Worm (Caenorhabditis elegans) whole organism, L1 larva: Measurements from ENCODE around the gene ttr-40.
A peak's percentile ranks its signal among the peaks of the same experiment; 100 is the strongest.
"Not testable (repeated sequence)": the region's sequence is repeated elsewhere in the genome, so short reads cannot be mapped to it uniquely, and the experiment has no call there.

Experiments
- C16A3.4 ChIP-seq: fragments of 150-350 bp; optimal IDR thresholded peaks from 2 replicates; lab custom pipeline; 2014; ENCODE audit warnings: missing biosample characterization, missing genetic modification characterization
- aha-1 ChIP-seq: fragments of 150-350 bp; optimal IDR thresholded peaks from 2 replicates; lab custom pipeline; 2014; ENCODE audit warnings: missing biosample characterization, missing genetic modification characterization
- alr-1 ChIP-seq: fragments of 200-800 bp; sonication (Bioruptor generic); optimal IDR thresholded peaks from 2 replicates; lab custom pipeline; 2018; ENCODE audit warnings: borderline replicate concordance, mild to moderate bottlenecking, missing genetic modification characterization, missing compliant biosample characterization
- blmp-1 ChIP-seq: fragments of 150-350 bp; optimal IDR thresholded peaks from 2 replicates; lab custom pipeline; 2014; ENCODE audit warnings: missing biosample characterization, missing genetic modification characterization
- ceh-82 ChIP-seq, 3 experiments: fragments of 150-350 bp in 1 of 3; sonication (generic microtip) in 2 of 3; optimal IDR thresholded peaks; 2 replicates each; lab custom pipeline; 2014 to 2017; ENCODE audit warnings: missing biosample characterization in 3 of 3, missing genetic modification characterization in 3 of 3
- dpl-1 ChIP-seq, 3 experiments: fragments of 150-350 bp in 2 of 3; sonication (generic microtip) in 1 of 3; optimal IDR thresholded peaks; 2 replicates each; lab custom pipeline; 2014 to 2017; ENCODE audit warnings: missing biosample characterization in 3 of 3, missing genetic modification characterization in 3 of 3, missing genetic modification reagents in 3 of 3
- efl-1 ChIP-seq, 4 experiments: fragments of 150-350 bp; optimal IDR thresholded peaks in 3 of 4; peaks in 1 of 4; 1 replicate in 1 of 4; 2 replicates in 3 of 4; lab custom pipeline; 2014; ENCODE audit warnings: missing biosample characterization in 2 of 4, missing genetic modification characterization in 2 of 4, missing genetic modification reagents in 2 of 4
- egl-27 ChIP-seq, 2 experiments: fragments of 150-350 bp in 1 of 2; sonication (generic microtip); optimal IDR thresholded peaks; 3 replicates each; lab custom pipeline; 2017 to 2018; ENCODE audit warnings: missing biosample characterization in 2 of 2, missing genetic modification characterization in 2 of 2, missing genetic modification reagents in 2 of 2
- elt-2 ChIP-seq: sonication (generic microtip); optimal IDR thresholded peaks from 2 replicates; lab custom pipeline; 2016; ENCODE audit warnings: missing genetic modification characterization, mild to moderate bottlenecking, inconsistent platforms, missing compliant biosample characterization, missing genetic modification reagents
- ets-5 ChIP-seq: fragments of 200-800 bp; sonication (Bioruptor generic); IDR thresholded peaks from 2 replicates; pipeline ENCODE4 v1.3.6; 2022; ENCODE audit warnings: missing genetic modification characterization, missing compliant biosample characterization
- fkh-10 ChIP-seq: sonication (generic microtip); optimal IDR thresholded peaks from 2 replicates; lab custom pipeline; 2017; ENCODE audit warnings: missing biosample characterization, missing genetic modification reagents, missing genetic modification characterization
- hlh-4 ChIP-seq: sonication (generic microtip); optimal IDR thresholded peaks from 2 replicates; lab custom pipeline; 2016; ENCODE audit warnings: mild to moderate bottlenecking, missing genetic modification characterization, missing compliant biosample characterization
- jun-1 ChIP-seq: fragments of 150-350 bp; optimal IDR thresholded peaks from 2 replicates; lab custom pipeline; 2014; ENCODE audit warnings: missing biosample characterization, missing genetic modification reagents, missing genetic modification characterization
- lin-13 ChIP-seq: fragments of 150-350 bp; optimal IDR thresholded peaks from 2 replicates; lab custom pipeline; 2014; ENCODE audit warnings: missing biosample characterization, missing genetic modification reagents, missing genetic modification characterization
- lin-35 ChIP-seq, 2 experiments: fragments of 150-350 bp; optimal IDR thresholded peaks; 2 replicates each; lab custom pipeline; 2014; ENCODE audit warnings: missing biosample characterization in 2 of 2, missing genetic modification characterization in 2 of 2, missing genetic modification reagents in 2 of 2
- mdl-1 ChIP-seq, 2 experiments: fragments of 150-350 bp; optimal IDR thresholded peaks; 2 replicates each; lab custom pipeline; 2014 to 2017; ENCODE audit warnings: missing biosample characterization in 2 of 2, missing genetic modification characterization in 2 of 2, inconsistent platforms in 1 of 2
- mep-1 ChIP-seq: fragments of 150-350 bp; optimal IDR thresholded peaks from 2 replicates; lab custom pipeline; 2014; ENCODE audit warnings: missing biosample characterization, missing genetic modification characterization
- nhr-11 ChIP-seq: fragments of 150-350 bp; optimal IDR thresholded peaks from 2 replicates; lab custom pipeline; 2014; ENCODE audit warnings: missing biosample characterization, missing genetic modification characterization
- nhr-19 ChIP-seq: fragments of 200-800 bp; sonication (Bioruptor generic); conservative IDR thresholded peaks from 2 replicates; pipeline ENCODE4 v1.3.6; 2022; ENCODE audit warnings: missing genetic modification characterization, missing compliant biosample characterization
- nhr-47 ChIP-seq: sonication (generic microtip); optimal IDR thresholded peaks from 2 replicates; lab custom pipeline; 2016; ENCODE audit warnings: mild to moderate bottlenecking, missing genetic modification characterization, moderate library complexity, missing compliant biosample characterization
- nhr-76 ChIP-seq: sonication (generic microtip); optimal IDR thresholded peaks from 2 replicates; lab custom pipeline; 2017; ENCODE audit warnings: missing biosample characterization, missing genetic modification characterization
- nhr-85 ChIP-seq: sonication (generic microtip); peaks from one replicate; lab custom pipeline; 2016; ENCODE audit warnings: missing genetic modification characterization, inconsistent platforms, missing compliant biosample characterization
- rnt-1 ChIP-seq: sonication (generic microtip); optimal IDR thresholded peaks from 2 replicates; lab custom pipeline; 2016; ENCODE audit warnings: mild to moderate bottlenecking, missing genetic modification characterization, moderate library complexity, missing compliant biosample characterization
- sox-4 ChIP-seq: sonication (generic microtip); optimal IDR thresholded peaks from 2 replicates; lab custom pipeline; 2016; ENCODE audit warnings: missing genetic modification characterization, missing compliant biosample characterization
- sup-37 ChIP-seq: fragments of 200-800 bp; sonication (Bioruptor generic); optimal IDR thresholded peaks from 2 replicates; lab custom pipeline; 2018; ENCODE audit warnings: mild to moderate bottlenecking, missing genetic modification characterization, missing compliant biosample characterization
- swsn-7 ChIP-seq: sonication (generic microtip); optimal IDR thresholded peaks from 2 replicates; lab custom pipeline; 2016; ENCODE audit warnings: missing genetic modification characterization, missing compliant biosample characterization
- tbx-2 ChIP-seq: sonication (generic microtip); optimal IDR thresholded peaks from 2 replicates; lab custom pipeline; 2016; ENCODE audit warnings: missing genetic modification characterization, missing compliant biosample characterization
- zip-4 ChIP-seq: fragments of 200-800 bp; sonication (Bioruptor generic); optimal IDR thresholded peaks from 2 replicates; lab custom pipeline; 2018; ENCODE audit warnings: mild to moderate bottlenecking, missing genetic modification characterization, moderate library complexity, missing compliant biosample characterization
- ztf-4 ChIP-seq: fragments of 150-350 bp; optimal IDR thresholded peaks from 2 replicates; lab custom pipeline; 2014; ENCODE audit warnings: missing biosample characterization, missing genetic modification characterization

The ttr-40 gene

DNA sequence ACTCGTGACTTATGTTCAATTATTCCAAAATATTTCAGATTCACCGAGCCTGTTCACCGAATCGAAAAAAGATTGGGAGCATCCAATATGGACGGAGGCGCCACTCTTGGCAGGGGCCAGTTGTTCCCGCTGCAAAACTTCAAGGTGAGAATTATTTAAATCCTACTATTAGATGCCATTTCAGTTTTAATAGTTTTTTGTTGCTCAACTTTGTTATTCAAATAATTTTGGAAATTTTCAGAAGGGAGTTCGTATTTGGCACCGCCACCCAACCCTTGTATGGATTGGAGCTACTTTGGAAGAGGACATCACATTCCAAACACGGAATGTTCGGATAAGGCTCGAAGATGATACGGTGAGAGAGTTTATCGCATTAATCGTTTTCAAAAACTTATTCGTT lies 30.9 kb upstream of the ttr-40 start, which contains the start of gene hum-2:
hum-2 (plus strand) TSS at position 33 of the 400 bp plus-strand sequence.
- no peak for TF ChIP-seq efl-1 (optimal IDR thresholded peaks at IDR 0.05; lab: Kevin White, UChicago)
- peak in 1 of 2 experiments; percentile 45 for TF ChIP-seq efl-1 (GFP tag; optimal IDR thresholded peaks at IDR 0.05 in 1 of 2; lab: Kevin White, UChicago)
- no peak for TF ChIP-seq egl-27 (tag; optimal IDR thresholded peaks at IDR 0.05; lab: Kevin White, UChicago)
- TF ChIP-seq, all 84 proteins: peak for 1

DNA sequence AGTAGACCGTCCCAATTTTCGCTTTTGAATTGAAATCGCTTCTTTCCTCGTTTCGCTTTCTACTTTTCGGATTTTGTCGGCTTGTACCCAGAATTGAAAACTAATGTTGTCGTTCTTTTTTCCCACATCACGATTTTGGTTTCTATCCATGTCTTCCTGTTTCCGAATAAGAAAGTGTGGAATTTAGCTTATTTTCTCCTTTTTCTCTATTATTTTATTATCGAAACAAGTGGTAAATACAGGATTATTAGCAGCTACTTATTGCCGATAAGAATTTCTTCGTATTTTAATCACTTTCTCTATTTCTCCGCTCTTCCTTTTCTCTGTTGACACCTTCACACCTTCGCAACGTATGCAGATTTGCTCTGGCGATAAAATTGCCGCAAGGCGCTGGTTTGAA lies 29.7 kb upstream of the ttr-40 start:
- no peak for TF ChIP-seq alr-1
- TF ChIP-seq efl-1 (optimal IDR thresholded peaks at IDR 0.05; lab: Kevin White, UChicago) = no peak
- peak in 1 of 2 experiments; percentile 62 for TF ChIP-seq efl-1 (GFP tag; optimal IDR thresholded peaks at IDR 0.05 in 1 of 2; lab: Kevin White, UChicago)
- no peak for TF ChIP-seq sup-37 (GFP tag; lab: Kevin White, UChicago)
- TF ChIP-seq rnt-1 (tag; lab: Kevin White, UChicago) = no peak
- no peak for TF ChIP-seq nhr-76 (tag; lab: Kevin White, UChicago)
- TF ChIP-seq blmp-1 (tag; lab: Kevin White, UChicago) = peak; percentile 25
- no peak for TF ChIP-seq tbx-2
- no peak for TF ChIP-seq nhr-47 (tag; lab: Kevin White, UChicago)
- TF ChIP-seq nhr-11 (tag; lab: Kevin White, UChicago) = no peak

DNA sequence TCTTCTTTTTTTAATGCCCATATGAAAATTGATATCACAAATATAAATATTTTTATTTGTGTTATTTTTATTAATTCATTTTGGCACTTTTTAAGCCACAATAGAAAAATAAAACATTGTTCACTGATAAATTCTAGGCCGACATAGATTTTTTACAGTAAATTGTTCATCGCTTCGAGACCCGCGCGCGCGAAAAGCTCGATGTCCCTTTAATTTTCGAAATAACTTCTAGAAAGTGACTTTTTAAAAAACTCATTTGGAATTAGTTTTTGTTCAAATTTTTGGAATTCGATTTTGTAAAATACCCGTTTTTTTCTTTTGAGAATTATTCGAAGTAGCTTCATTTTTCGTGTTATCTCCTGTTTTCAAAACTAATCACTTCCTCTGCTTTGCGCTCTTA lies 29.1 kb upstream of the ttr-40 start:
- TF ChIP-seq ztf-4 (tag; lab: Kevin White, UChicago) (no peak), egl-27 (tag; optimal IDR thresholded peaks at IDR 0.05; lab: Kevin White, UChicago) (no peak), sox-4 (tag; lab: Kevin White, UChicago) (no peak), lin-13 (no peak), aha-1 (tag; lab: Kevin White, UChicago) (no peak), fkh-10 (GFP tag; lab: Kevin White, UChicago) (no peak), mdl-1 (tag; optimal IDR thresholded peaks at IDR 0.05; lab: Kevin White, UChicago) (no peak), ceh-82 (tag; optimal IDR thresholded peaks at IDR 0.05; lab: Kevin White, UChicago) (no peak)

DNA sequence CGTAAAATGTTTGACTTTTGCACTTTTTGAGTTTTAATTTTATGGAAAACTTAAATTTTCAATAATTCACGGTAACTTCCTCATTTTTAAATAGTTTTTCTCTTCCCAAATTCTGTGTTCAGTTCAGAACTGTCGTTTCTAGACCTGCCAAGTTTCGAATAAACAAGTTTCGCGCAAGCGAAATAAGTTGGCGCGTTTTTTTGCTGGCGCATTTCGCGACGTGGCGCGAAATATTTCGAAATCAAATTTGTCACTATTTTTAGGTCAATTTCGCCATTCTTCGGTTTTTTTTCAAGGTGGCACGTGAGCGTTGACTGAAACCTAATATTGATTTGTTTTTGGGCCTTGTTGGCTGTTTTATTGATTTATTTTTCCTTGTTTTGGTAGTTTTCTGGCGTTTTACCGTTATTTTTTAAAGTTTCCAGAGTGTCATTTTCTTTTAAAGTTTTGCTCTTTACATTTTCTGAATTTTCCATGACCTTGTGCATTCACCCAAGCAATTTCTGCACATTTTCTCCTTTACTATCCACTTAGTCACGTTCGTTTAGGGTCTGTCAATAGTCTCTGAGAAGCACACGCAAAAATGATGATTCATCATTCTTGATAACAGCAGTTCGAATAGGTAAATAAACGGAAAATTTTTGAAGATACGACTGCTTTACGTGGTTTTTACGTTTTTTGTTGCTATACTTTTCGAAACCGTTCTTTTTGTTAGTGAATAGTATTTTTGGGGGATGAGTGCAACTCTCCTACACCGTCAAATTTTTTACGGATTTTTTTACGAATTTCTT lies 27.5 kb upstream of the ttr-40 start:
- peak in 2 of 3 experiments; percentile 4 to 15 for TF ChIP-seq dpl-1 (GFP tag; optimal IDR thresholded peaks at IDR 0.05; lab: Kevin White, UChicago)
- TF ChIP-seq lin-35 (GFP tag; optimal IDR thresholded peaks at IDR 0.05; lab: Kevin White, UChicago) = peak in 1 of 2 experiments; percentile 7
- no peak for TF ChIP-seq C16A3.4
- TF ChIP-seq ets-5 (GFP tag; lab: Robert Waterston, UW) = no peak
- no peak for TF ChIP-seq jun-1
- peak in 1 of 2 experiments; percentile 19 for TF ChIP-seq efl-1 (optimal IDR thresholded peaks at IDR 0.05; lab: Kevin White, UChicago)
- peak in 1 of 2 experiments; percentile 67 for TF ChIP-seq efl-1 (GFP tag; optimal IDR thresholded peaks at IDR 0.05 in 1 of 2; lab: Kevin White, UChicago)
- no peak for TF ChIP-seq blmp-1 (tag; lab: Kevin White, UChicago)
- TF ChIP-seq rnt-1 (tag; lab: Kevin White, UChicago) = no peak
- no peak for TF ChIP-seq swsn-7 (tag; lab: Kevin White, UChicago)
- TF ChIP-seq elt-2 (tag; lab: Kevin White, UChicago) = no peak
- no peak for TF ChIP-seq mep-1 (tag; lab: Kevin White, UChicago)
- TF ChIP-seq, all 84 proteins: peak for 3

DNA sequence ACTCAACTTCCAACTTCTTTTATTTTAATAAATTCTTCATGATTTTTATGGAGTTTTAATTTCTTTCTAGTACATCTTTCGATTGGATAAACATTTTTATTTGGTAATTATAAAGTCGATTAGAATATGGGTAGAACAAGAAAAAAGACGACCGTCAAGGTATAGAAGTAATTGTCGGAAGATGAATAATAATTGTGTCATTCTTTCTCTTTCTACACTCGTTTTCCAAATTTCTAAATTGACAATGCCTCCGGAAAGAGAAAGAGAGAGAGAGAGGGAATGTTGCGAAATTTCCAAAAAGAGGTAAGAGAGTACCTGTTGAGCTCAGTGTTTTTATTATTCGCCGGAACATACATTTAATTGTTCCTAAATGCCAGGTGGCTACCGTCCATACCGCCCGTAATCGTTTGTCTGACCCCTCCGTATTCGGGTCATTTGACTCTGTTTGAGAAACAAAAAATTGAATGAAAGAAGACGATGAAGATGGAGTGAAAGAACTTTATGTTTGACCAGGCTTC lies 26.6 kb upstream of the ttr-40 start, which contains the start of gene E02C12.12:
E02C12.12 (minus strand) TSS at position 468 of the 518 bp plus-strand sequence.
- no peak for TF ChIP-seq alr-1
- TF ChIP-seq nhr-85 (tag; lab: Kevin White, UChicago) = peak; percentile 51
- TF ChIP-seq mep-1 (tag; lab: Kevin White, UChicago) = no peak
- no peak for TF ChIP-seq elt-2 (tag; lab: Kevin White, UChicago)
- TF ChIP-seq blmp-1 (tag; lab: Kevin White, UChicago) = peak; percentile 20
- no peak for TF ChIP-seq hlh-4

DNA sequence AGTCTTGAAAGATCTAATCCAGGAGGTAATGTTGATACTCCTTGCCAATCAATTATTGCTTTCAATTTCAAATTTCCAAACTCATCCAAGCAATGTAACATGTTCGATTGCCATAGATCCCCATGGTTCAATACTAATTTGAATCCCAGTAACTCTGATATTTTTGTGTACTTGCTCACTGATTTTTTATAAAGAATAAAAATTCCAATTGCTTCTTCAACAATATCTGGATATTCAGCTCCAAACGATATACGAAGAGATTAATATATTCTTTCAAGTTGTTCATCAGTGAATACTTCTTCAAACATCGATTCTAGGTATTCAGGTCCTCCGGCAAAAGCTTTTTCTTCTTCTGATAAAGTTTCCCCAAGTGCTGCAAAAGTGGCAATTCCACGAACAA lies 24.5 kb upstream of the ttr-40 start, which contains the start of gene E02C12.11:
E02C12.11 (minus strand) TSS at position 101 of the 400 bp plus-strand sequence.
- TF ChIP-seq zip-4; ceh-82 (tag; optimal IDR thresholded peaks at IDR 0.05; lab: Kevin White, UChicago); nhr-19 (GFP tag; lab: Robert Waterston, UW): not testable (repeated sequence)
